Worm (Caenorhabditis elegans) whole organism, L2 larva: ENCODE results near the gene T02D1.7.

Experiments
- egl-27 ChIP-seq: sonication (generic microtip); optimal IDR thresholded peaks from 3 replicates; lab custom pipeline; 2017; ENCODE audit warnings: missing biosample characterization, missing genetic modification reagents, missing genetic modification characterization
- elt-3 ChIP-seq: sonication (generic microtip); optimal IDR thresholded peaks from 2 replicates; lab custom pipeline; 2017; ENCODE audit warnings: missing biosample characterization, missing genetic modification characterization
- snpc-4 ChIP-seq: fragments of 150-350 bp; optimal IDR thresholded peaks from 2 replicates; lab custom pipeline; 2014; ENCODE audit warnings: missing biosample characterization, missing genetic modification characterization
- unc-39 ChIP-seq: fragments of 150-350 bp; optimal IDR thresholded peaks from 2 replicates; lab custom pipeline; 2014; ENCODE audit warnings: missing biosample characterization, missing genetic modification characterization

ce11 chrIV:17387442-17387967 lies 19.4 kb downstream of the T02D1.7 start, which contains the start of gene T02D1.8:
- TF ChIP-seq elt-3 (no peak), snpc-4 (tag; lab: Kevin White, UChicago) (no peak), unc-39 (tag; lab: Kevin White, UChicago) (no peak), egl-27 (no peak)
